Fruit fly (Drosophila melanogaster) whole organism, wandering third instar larva: ENCODE results near the gene CG9286.

Experiments used
- Rel ChIP-seq, 2 experiments: fragments of 200-800 bp; sonication (Bioruptor generic) in 1 of 2; optimal IDR thresholded peaks; 2 replicates in 1 of 2; 3 replicates in 1 of 2; lab custom pipeline; 2016 to 2019; ENCODE audit warnings: mild to moderate bottlenecking in 2 of 2, missing biosample characterization in 2 of 2, missing genetic modification characterization in 2 of 2, moderate library complexity in 1 of 2
- dsf ChIP-seq: sonication (Bioruptor generic); optimal IDR thresholded peaks from 2 replicates; lab custom pipeline; 2016; ENCODE audit warnings: missing biosample characterization, missing genetic modification characterization, borderline replicate concordance
- fru ChIP-seq: fragments of 200-800 bp; sonication (Bioruptor generic); optimal IDR thresholded peaks from 3 replicates; lab custom pipeline; 2016; ENCODE audit warnings: missing biosample characterization, mild to moderate bottlenecking, missing genetic modification characterization
- jim ChIP-seq: fragments of 175-275, 200-325 bp; sonication (Bioruptor generic); optimal IDR thresholded peaks from 2 replicates; lab custom pipeline; 2016; ENCODE audit warnings: missing biosample characterization, mild to moderate bottlenecking, missing genetic modification characterization

DNA sequence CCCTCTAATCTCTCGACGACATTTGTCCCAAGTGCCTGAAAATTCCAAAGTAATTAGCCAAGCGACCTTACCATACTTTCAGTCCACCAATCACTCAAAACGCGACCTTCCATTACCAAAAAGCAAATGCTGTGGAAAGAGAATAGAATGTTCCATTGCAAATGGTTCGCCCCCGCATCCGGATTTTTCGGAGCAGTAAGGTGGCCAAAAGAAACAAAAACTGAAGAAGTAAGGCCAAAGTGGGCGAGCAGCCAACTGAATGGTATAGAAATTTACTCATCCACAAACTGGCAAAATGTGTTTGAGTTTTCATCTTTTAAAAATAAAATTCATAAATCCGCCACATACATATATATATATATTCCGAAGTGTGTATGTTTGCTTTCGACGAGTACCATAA is 7.4 kb upstream of the CG9286 start:
- TF ChIP-seq Rel (GFP tag; optimal IDR thresholded peaks at IDR 0.05; lab: Kevin White, UChicago) (no peak), Rel (tag; optimal IDR thresholded peaks at IDR 0.05; lab: Kevin White, UChicago) (no peak), fru (no peak), dsf (GFP tag; lab: Kevin White, UChicago) (no peak), jim (no peak)
